Worm (Caenorhabditis elegans) whole organism, L4/young adult: Measurements from ENCODE around the gene fbxa-209.

ENCODE experiments used
- W03F9.2 ChIP-seq: fragments of 150-350 bp; optimal IDR thresholded peaks from 2 replicates; lab custom pipeline; 2014; ENCODE audit warnings: missing biosample characterization, missing genetic modification characterization
- dao-5 ChIP-seq: sonication (generic microtip); optimal IDR thresholded peaks from 2 replicates; lab custom pipeline; 2016; ENCODE audit warnings: missing genotype, missing genetic modification characterization, moderate library complexity, missing compliant biosample characterization
- him-1 ChIP-seq: sonication (generic microtip); optimal IDR thresholded peaks from 2 replicates; lab custom pipeline; 2016; ENCODE audit warnings: missing genotype, missing genetic modification reagents, missing genetic modification characterization, missing compliant biosample characterization

Gene fbxa-209

ce11 chrV:15426944-15427343 lies at the start of gene fbxa-209:
Gene fbxa-209 (minus strand): TSS chrV:15427044.
- no peak for TF ChIP-seq him-1 (tag; lab: Kevin White, UChicago)
- TF ChIP-seq W03F9.2 (tag; lab: Kevin White, UChicago): no peak
- no peak for TF ChIP-seq dao-5 (tag; lab: Kevin White, UChicago)

- no peak for TF ChIP-seq him-1 (tag; lab: Kevin White, UChicago)
Observed at ce11 chrV:15471029-15471428, 44.2 kb upstream of the fbxa-209 start, which contains the start of gene dpf-1. Gene dpf-1 (plus strand): TSS chrV:15471329.

- TF ChIP-seq dao-5 (tag; lab: Kevin White, UChicago) (no peak), him-1 (tag; lab: Kevin White, UChicago) (no peak), W03F9.2 (tag; lab: Kevin White, UChicago) (no peak)
Observed at ce11 chrV:15466719-15467118, 39.9 kb upstream of the fbxa-209 start.

- no peak for TF ChIP-seq him-1 (tag; lab: Kevin White, UChicago)
- TF ChIP-seq dao-5 (tag; lab: Kevin White, UChicago): no peak
- no peak for TF ChIP-seq W03F9.2 (tag; lab: Kevin White, UChicago)
Observed at ce11 chrV:15466017-15466416, 39.2 kb upstream of the fbxa-209 start.

ce11 chrV:15465032-15465727 lies 38.3 kb upstream of the fbxa-209 start, which contains the start of gene pqn-71:
Gene pqn-71 (plus strand): TSS chrV:15465677.
- TF ChIP-seq dao-5 (tag; lab: Kevin White, UChicago): peak; percentile 87
- peak; percentile 92 for TF ChIP-seq him-1 (tag; lab: Kevin White, UChicago)
- TF ChIP-seq W03F9.2 (tag; lab: Kevin White, UChicago): peak; percentile 71

ce11 chrV:15464402-15464801 lies 37.6 kb upstream of the fbxa-209 start, which contains the start of gene rocf-1:
Gene rocf-1 (minus strand): TSS chrV:15464502.
- TF ChIP-seq W03F9.2 (tag; lab: Kevin White, UChicago) (no peak), dao-5 (tag; lab: Kevin White, UChicago) (no peak), him-1 (tag; lab: Kevin White, UChicago) (no peak)

ce11 chrV:15459088-15459487 lies 32.2 kb upstream of the fbxa-209 start, which contains the start of gene str-71:
Gene str-71 (minus strand): TSS chrV:15459188.
- TF ChIP-seq dao-5 (tag; lab: Kevin White, UChicago) (no peak), him-1 (tag; lab: Kevin White, UChicago) (no peak), W03F9.2 (tag; lab: Kevin White, UChicago) (no peak)

ce11 chrV:15454322-15454721 lies 27.5 kb upstream of the fbxa-209 start:
- TF ChIP-seq W03F9.2 (tag; lab: Kevin White, UChicago): no peak
- no peak for TF ChIP-seq him-1 (tag; lab: Kevin White, UChicago)
- no peak for TF ChIP-seq dao-5 (tag; lab: Kevin White, UChicago)

- no peak for TF ChIP-seq him-1 (tag; lab: Kevin White, UChicago)
- no peak for TF ChIP-seq W03F9.2 (tag; lab: Kevin White, UChicago)
- no peak for TF ChIP-seq dao-5 (tag; lab: Kevin White, UChicago)
Observed at ce11 chrV:15451421-15451820, 24.6 kb upstream of the fbxa-209 start, which contains the start of gene srw-33. Gene srw-33 (minus strand): TSS chrV:15451521.

- TF ChIP-seq dao-5 (tag; lab: Kevin White, UChicago) (no peak), him-1 (tag; lab: Kevin White, UChicago) (no peak), W03F9.2 (tag; lab: Kevin White, UChicago) (no peak)
Observed at ce11 chrV:15448865-15449264, 22.0 kb upstream of the fbxa-209 start, which contains the start of gene T26H5.14. Gene T26H5.14 (plus strand): TSS chrV:15449165.

ce11 chrV:15448408-15448807 lies 21.6 kb upstream of the fbxa-209 start, which contains the start of gene T26H5.4:
Gene T26H5.4 (minus strand): TSS chrV:15448701.
- TF ChIP-seq him-1 (tag; lab: Kevin White, UChicago) (no peak), dao-5 (tag; lab: Kevin White, UChicago) (no peak), W03F9.2 (tag; lab: Kevin White, UChicago) (no peak)

- no peak for TF ChIP-seq dao-5 (tag; lab: Kevin White, UChicago)
- TF ChIP-seq him-1 (tag; lab: Kevin White, UChicago): no peak
- TF ChIP-seq W03F9.2 (tag; lab: Kevin White, UChicago): no peak
Observed at ce11 chrV:15445437-15445836, 18.6 kb upstream of the fbxa-209 start, which contains the start of gene srh-239. Gene srh-239 (plus strand): TSS chrV:15445737.

ce11 chrV:15444615-15445014 lies 17.8 kb upstream of the fbxa-209 start, which contains the start of gene T26H5.9:
Gene T26H5.9 (plus strand): TSS chrV:15444916.
- TF ChIP-seq W03F9.2 (tag; lab: Kevin White, UChicago) (no peak), dao-5 (tag; lab: Kevin White, UChicago) (no peak), him-1 (tag; lab: Kevin White, UChicago) (no peak)
